Fruit fly (Drosophila melanogaster): Measurements from ENCODE around the gene CG42534.

dm6 chr3R:27330782-27331181 is 9.6 kb upstream of the CG42534 start, which contains the start of gene CG3330:
- TF ChIP-seq eg (GFP tag; IDR thresholded peaks at IDR 0.05) (no peak), topi (GFP tag; optimal IDR thresholded peaks at IDR 0.05) (no peak), acj6 (GFP tag; optimal IDR thresholded peaks at IDR 0.05) (no peak), CG16779 (tag; optimal IDR thresholded peaks at IDR 0.05) (no peak), fd85E (GFP tag; optimal IDR thresholded peaks at IDR 0.05) (no peak)
